Fruit fly (Drosophila melanogaster) whole organism, embryonic: ENCODE measurements around the gene CG1896.
A peak's percentile ranks its signal among the peaks of the same experiment; 100 is the strongest.

Experiments
- Atf-2 ChIP-seq: fragments of 200-800 bp; sonication (Bioruptor generic); optimal IDR thresholded peaks from 2 replicates; lab custom pipeline; 2016; ENCODE audit warnings: missing biosample characterization, missing genetic modification characterization
- BtbVII ChIP-seq: fragments of 200-800 bp; sonication (Bioruptor generic); optimal IDR thresholded peaks from 3 replicates; lab custom pipeline; 2017; ENCODE audit warnings: missing biosample characterization, mild to moderate bottlenecking, missing genetic modification characterization
- CG10543 ChIP-seq: fragments of 200-800 bp; sonication (Bioruptor generic); optimal IDR thresholded peaks from 3 replicates; lab custom pipeline; 2017; ENCODE audit warnings: missing biosample characterization, mild to moderate bottlenecking, missing genetic modification characterization, moderate library complexity
- CG10979 ChIP-seq: fragments of 200-800 bp; sonication (Bioruptor generic); optimal IDR thresholded peaks from 2 replicates; lab custom pipeline; 2018; ENCODE audit warnings: missing biosample characterization, mild to moderate bottlenecking, missing genetic modification characterization, moderate library complexity
- CG13287 ChIP-seq: fragments of 200-800 bp; sonication (Bioruptor generic); IDR thresholded peaks from 2 replicates; pipeline ENCODE4 v1.3.6; 2022; ENCODE audit warnings: missing biosample characterization, missing genetic modification characterization; ENCODE audit not compliant: partially characterized antibody
- CG13894 ChIP-seq: fragments of 200-800 bp; sonication (Bioruptor generic); optimal IDR thresholded peaks from 3 replicates; lab custom pipeline; 2018; ENCODE audit warnings: missing biosample characterization, mild to moderate bottlenecking, missing genetic modification characterization, moderate library complexity
- CG1603 ChIP-seq: fragments of 200-800 bp; sonication (Bioruptor generic); optimal IDR thresholded peaks from 2 replicates; lab custom pipeline; 2019; ENCODE audit warnings: missing biosample characterization, mild to moderate bottlenecking, missing genetic modification characterization, moderate library complexity
- CG16813 ChIP-seq: fragments of 200-800 bp; sonication (Bioruptor generic); IDR thresholded peaks from 3 replicates; pipeline ENCODE4 v1.3.6; 2022; ENCODE audit warnings: missing biosample characterization, missing genetic modification characterization; ENCODE audit not compliant: partially characterized antibody
- CG16863 ChIP-seq: fragments of 200-800 bp; sonication (Bioruptor generic); optimal IDR thresholded peaks from 3 replicates; lab custom pipeline; 2016; ENCODE audit warnings: missing biosample characterization, missing genetic modification characterization
- CG17385 ChIP-seq: fragments of 200-800 bp; sonication (Bioruptor generic); optimal IDR thresholded peaks from 3 replicates; lab custom pipeline; 2018; ENCODE audit warnings: missing biosample characterization, mild to moderate bottlenecking, missing genetic modification characterization
- CG17612 ChIP-seq: fragments of 200-800 bp; sonication (Bioruptor generic); IDR thresholded peaks from 2 replicates; pipeline ENCODE4 v1.3.6; 2022; ENCODE audit warnings: missing biosample characterization, missing genetic modification characterization
- CG17912 ChIP-seq: fragments of 200-800 bp; sonication (Bioruptor generic); optimal IDR thresholded peaks from 2 replicates; lab custom pipeline; 2018; ENCODE audit warnings: missing biosample characterization, mild to moderate bottlenecking, missing genetic modification characterization
- CG18011 ChIP-seq: fragments of 200-800 bp; sonication (Bioruptor generic); optimal IDR thresholded peaks from 2 replicates; lab custom pipeline; 2017; ENCODE audit warnings: missing biosample characterization, missing genetic modification characterization, mild to moderate bottlenecking, moderate library complexity, missing genotype
- CG2120 ChIP-seq: fragments of 200-800 bp; sonication (Bioruptor generic); optimal IDR thresholded peaks from 3 replicates; lab custom pipeline; 2016; ENCODE audit warnings: missing biosample characterization, missing genetic modification characterization
- CG3281 ChIP-seq: fragments of 200-800 bp; sonication (Bioruptor generic); optimal IDR thresholded peaks from 3 replicates; lab custom pipeline; 2017; ENCODE audit warnings: missing biosample characterization, mild to moderate bottlenecking, missing genetic modification characterization
- CG34224 ChIP-seq: fragments of 200-800 bp; sonication (Bioruptor generic); IDR thresholded peaks from 3 replicates; pipeline ENCODE4 v1.3.6; 2022; ENCODE audit warnings: missing biosample characterization, missing genetic modification characterization; ENCODE audit not compliant: partially characterized antibody
- CG43689 ChIP-seq: fragments of 200-800 bp; sonication (Bioruptor generic); IDR thresholded peaks from 2 replicates; pipeline ENCODE4 v1.3.6; 2022; ENCODE audit warnings: missing biosample characterization, missing genetic modification characterization
- CG4617 ChIP-seq: fragments of 200-800 bp; sonication (Bioruptor generic); optimal IDR thresholded peaks from 3 replicates; lab custom pipeline; 2016; ENCODE audit warnings: missing biosample characterization, missing genetic modification characterization, borderline replicate concordance
- CG6254 ChIP-seq: fragments of 200-800 bp; sonication (Bioruptor generic); optimal IDR thresholded peaks from 3 replicates; lab custom pipeline; 2017; ENCODE audit warnings: mild to moderate bottlenecking, missing biosample characterization, missing genetic modification reagents, missing genetic modification characterization
- CG6654 ChIP-seq: fragments of 200-800 bp; sonication (Bioruptor generic); optimal IDR thresholded peaks from 2 replicates; lab custom pipeline; 2017; ENCODE audit warnings: missing biosample characterization, mild to moderate bottlenecking, missing genetic modification characterization
- Dll ChIP-seq: fragments of 200-800 bp; sonication (Bioruptor generic); IDR thresholded peaks from 4 replicates; pipeline ENCODE4 v1.3.6; 2022; ENCODE audit warnings: missing biosample characterization, missing genetic modification characterization; ENCODE audit not compliant: partially characterized antibody
- Dp ChIP-seq: fragments of 200-800 bp; sonication (Bioruptor generic); optimal IDR thresholded peaks from 2 replicates; lab custom pipeline; 2018; ENCODE audit warnings: missing biosample characterization, mild to moderate bottlenecking, missing genetic modification characterization, moderate library complexity
- HmgZ ChIP-seq: fragments of 200-800 bp; sonication (Bioruptor generic); optimal IDR thresholded peaks from 2 replicates; lab custom pipeline; 2018; ENCODE audit warnings: missing biosample characterization, mild to moderate bottlenecking, missing genetic modification characterization
- Hr51 ChIP-seq, 2 experiments: fragments of 200-800 bp; sonication (Bioruptor generic); optimal IDR thresholded peaks; 2 replicates in 1 of 2; 3 replicates in 1 of 2; lab custom pipeline; 2016 to 2018; ENCODE audit warnings: missing biosample characterization in 2 of 2, missing genetic modification characterization in 2 of 2, mild to moderate bottlenecking in 1 of 2, moderate library complexity in 1 of 2
- MBD-R2 ChIP-seq: fragments of 200-800 bp; sonication (Bioruptor generic); IDR thresholded peaks from 2 replicates; pipeline ENCODE4 v1.3.6; 2022; ENCODE audit warnings: missing biosample characterization, missing genetic modification characterization
- Pdp1 ChIP-seq, 2 experiments: fragments of 200-800 bp; sonication (Bioruptor generic); optimal IDR thresholded peaks; 3 replicates each; lab custom pipeline; 2016; ENCODE audit warnings: missing biosample characterization in 2 of 2, missing genetic modification characterization in 2 of 2, mild to moderate bottlenecking in 1 of 2, moderate library complexity in 1 of 2
- Ptx1 ChIP-seq: fragments of 200-800 bp; sonication (Bioruptor generic); IDR thresholded peaks from 2 replicates; pipeline ENCODE4 v1.3.6; 2022; ENCODE audit warnings: missing biosample characterization, missing genetic modification characterization
- Stat92E ChIP-seq, 3 experiments: fragments of >200 bp in 2 of 3; fragments of 200-800 bp in 1 of 3; sonication (Bioruptor generic) in 1 of 3; optimal IDR thresholded peaks; 2 replicates each; lab custom pipeline; 2017 to 2019; ENCODE audit warnings: missing biosample characterization in 3 of 3, missing genetic modification characterization in 3 of 3, mild to moderate bottlenecking in 1 of 3, moderate library complexity in 1 of 3
- abd-A ChIP-seq: fragments of 200-800 bp; sonication (Bioruptor generic); optimal IDR thresholded peaks from 3 replicates; lab custom pipeline; 2019; ENCODE audit warnings: missing biosample characterization, mild to moderate bottlenecking, missing genetic modification characterization, moderate library complexity
- cwo ChIP-seq: fragments of 200-800 bp; sonication (Bioruptor generic); optimal IDR thresholded peaks from 3 replicates; lab custom pipeline; 2017; ENCODE audit warnings: missing biosample characterization, missing genetic modification characterization, mild to moderate bottlenecking, moderate library complexity, missing genetic modification reagents
- disco-r ChIP-seq: fragments of 200-800 bp; sonication (Bioruptor generic); optimal IDR thresholded peaks from 2 replicates; lab custom pipeline; 2016; ENCODE audit warnings: missing biosample characterization, missing genetic modification characterization
- gfzf ChIP-seq: fragments of 200-800 bp; sonication (Bioruptor generic); optimal IDR thresholded peaks from 2 replicates; lab custom pipeline; 2016; ENCODE audit warnings: missing biosample characterization, mild to moderate bottlenecking, missing genetic modification characterization, moderate library complexity
- grau ChIP-seq: fragments of 200-800 bp; optimal IDR thresholded peaks from 3 replicates; lab custom pipeline; 2019; ENCODE audit warnings: missing biosample characterization, mild to moderate bottlenecking, missing genetic modification characterization, moderate library complexity
- hbn ChIP-seq: fragments of 200-800 bp; sonication (Bioruptor generic); IDR thresholded peaks from 2 replicates; pipeline ENCODE4 v1.3.6; 2022; ENCODE audit warnings: missing biosample characterization, missing genetic modification characterization; ENCODE audit not compliant: partially characterized antibody
- hth ChIP-seq: fragments of >200 bp; optimal IDR thresholded peaks from 2 replicates; lab custom pipeline; 2017; ENCODE audit warnings: inconsistent platforms
- lab ChIP-seq: fragments of 200-800 bp; sonication (Bioruptor generic); optimal IDR thresholded peaks from 3 replicates; lab custom pipeline; 2017; ENCODE audit warnings: missing biosample characterization, missing genetic modification characterization, mild to moderate bottlenecking, moderate library complexity, missing genetic modification reagents
- maf-S ChIP-seq: fragments of 200-800 bp; sonication (Bioruptor generic); optimal IDR thresholded peaks from 2 replicates; lab custom pipeline; 2016; ENCODE audit warnings: missing biosample characterization, missing genetic modification characterization
- nmo ChIP-seq: fragments of 200-800 bp; sonication (Bioruptor generic); optimal IDR thresholded peaks from 2 replicates; lab custom pipeline; 2018; ENCODE audit warnings: missing biosample characterization, mild to moderate bottlenecking, missing genetic modification characterization, moderate library complexity
- pfk ChIP-seq: fragments of 200-800 bp; sonication (Bioruptor generic); optimal IDR thresholded peaks from 2 replicates; lab custom pipeline; 2018; ENCODE audit warnings: missing biosample characterization, mild to moderate bottlenecking, missing genetic modification characterization, moderate library complexity
- prd ChIP-seq, 3 experiments: fragments of >200 bp in 2 of 3; fragments of 200-800 bp in 1 of 3; sonication (Bioruptor generic) in 1 of 3; optimal IDR thresholded peaks in 2 of 3; IDR thresholded peaks in 1 of 3; 2 replicates in 2 of 3; 3 replicates in 1 of 3; pipeline versions ENCODE4 v1.3.6 to Lab custom; 2017 to 2022; ENCODE audit warnings: missing biosample characterization in 1 of 3, missing genetic modification characterization in 1 of 3
- pum ChIP-seq: fragments of 200-800 bp; sonication (Bioruptor generic); optimal IDR thresholded peaks from 2 replicates; lab custom pipeline; 2016; ENCODE audit warnings: missing biosample characterization, missing genetic modification characterization
- repo ChIP-seq: fragments of 200-800 bp; sonication (Bioruptor generic); optimal IDR thresholded peaks from 2 replicates; lab custom pipeline; 2016; ENCODE audit warnings: missing biosample characterization, missing genetic modification characterization
- sens ChIP-seq: fragments of 200-800 bp; sonication (Bioruptor generic); peaks from one replicate; lab custom pipeline; 2016; ENCODE audit warnings: missing biosample characterization, missing genetic modification characterization
- sob ChIP-seq: fragments of 200-800 bp; sonication (Bioruptor generic); IDR thresholded peaks from 2 replicates; pipeline ENCODE4 v1.3.6; 2022; ENCODE audit warnings: missing biosample characterization, missing genetic modification characterization
- sug ChIP-seq: fragments of 200-800 bp; optimal IDR thresholded peaks from 2 replicates; lab custom pipeline; 2019; ENCODE audit warnings: missing biosample characterization, mild to moderate bottlenecking, missing genetic modification characterization, moderate library complexity
- unc-4 ChIP-seq: fragments of 200-800 bp; sonication (Bioruptor generic); IDR thresholded peaks from 2 replicates; pipeline ENCODE4 v1.3.6; 2022; ENCODE audit warnings: missing biosample characterization, missing genetic modification characterization; ENCODE audit not compliant: partially characterized antibody
- wek ChIP-seq: fragments of 200-800 bp; sonication (Bioruptor generic); optimal IDR thresholded peaks from 3 replicates; lab custom pipeline; 2018; ENCODE audit warnings: missing biosample characterization, mild to moderate bottlenecking, missing genetic modification characterization, moderate library complexity
- zf30C ChIP-seq: fragments of 200-800 bp; sonication (Bioruptor generic); optimal IDR thresholded peaks from 3 replicates; lab custom pipeline; 2018; ENCODE audit warnings: missing biosample characterization, mild to moderate bottlenecking, missing genetic modification characterization

CG1896 gene

DNA sequence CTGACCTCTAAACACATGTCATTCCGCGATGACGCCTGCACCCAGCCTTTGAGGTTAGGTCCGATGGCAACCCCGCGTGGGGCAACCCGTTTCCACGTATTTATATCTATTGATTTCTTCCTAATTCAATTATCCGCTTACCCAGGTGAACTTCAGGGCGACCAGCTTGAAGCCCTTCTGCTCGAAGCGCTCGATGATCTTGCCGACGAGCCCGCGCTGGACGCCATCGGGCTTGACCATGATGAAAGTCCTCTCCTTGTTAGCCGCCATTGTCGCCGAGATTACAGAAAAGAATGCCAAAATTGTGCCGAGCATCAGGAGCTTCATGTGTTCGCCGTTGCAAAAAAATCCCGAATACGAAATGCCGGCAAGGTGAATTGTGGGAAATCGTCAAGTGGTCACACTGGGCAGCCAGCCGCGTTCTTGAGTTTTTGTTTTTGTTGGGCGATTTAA, 1.6 kb downstream of the CG1896 start, which contains the start of gene awd (continued):
- TF ChIP-seq lab (no peak), Pdp1 (GFP tag; optimal IDR thresholded peaks at IDR 0.05; lab: Kevin White, UChicago) (peak in 1 of 2 experiments; percentile 4), CG10543 (peak; percentile 46), CG4617 (GFP tag; lab: Kevin White, UChicago) (peak; percentile 48), CG43689 (GFP tag; lab: Robert Waterston, UW) (no peak), Atf-2 (GFP tag; lab: Kevin White, UChicago) (no peak), sens (GFP tag; lab: Kevin White, UChicago) (peak; percentile 33), Stat92E (GFP tag; optimal IDR thresholded peaks at IDR 0.05; lab: Kevin White, UChicago) (peak in 1 of 3 experiments; percentile 5), Ptx1 (GFP tag; lab: Robert Waterston, UW) (no peak), pfk (GFP tag; lab: Kevin White, UChicago) (peak; percentile 30), Hr51 (GFP tag; optimal IDR thresholded peaks at IDR 0.05; lab: Kevin White, UChicago) (no peak), CG10979 (tag; lab: Kevin White, UChicago) (no peak), CG17912 (no peak), hbn (GFP tag; lab: Robert Waterston, UW) (0 out of 2 replicates have a peak, but pooled peaks have one; percentile 18), CG34224 (GFP tag; lab: Robert Waterston, UW) (no peak; the same call in 2 of the 3 replicates), disco-r (GFP tag; lab: Kevin White, UChicago) (no peak), zf30C (GFP tag; lab: Kevin White, UChicago) (no peak), CG6254 (GFP tag; lab: Kevin White, UChicago) (no peak), Dll (GFP tag; lab: Robert Waterston, UW) (peak; percentile 26; the same call in 1 of the 4 replicates), sug (tag; lab: Kevin White, UChicago) (peak; percentile 76), wek (GFP tag; lab: Kevin White, UChicago) (no peak), CG17612 (GFP tag; lab: Robert Waterston, UW) (no peak), CG13287 (peak; percentile 23; the same call in 1 of the 2 replicates), prd (optimal IDR thresholded peaks at IDR 0.05; lab: Kevin White, UChicago) (no peak), prd (GFP tag; IDR thresholded peaks at IDR 0.05; lab: Robert Waterston, UW) (no peak), CG18011 (no peak), nmo (GFP tag; lab: Kevin White, UChicago) (peak; percentile 22), sob (GFP tag; lab: Robert Waterston, UW) (no peak), MBD-R2 (GFP tag; lab: Robert Waterston, UW) (peak; percentile 73), abd-A (tag; lab: Kevin White, UChicago) (no peak), repo (no peak), HmgZ (peak; percentile 50), Dp (peak; percentile 68), gfzf (GFP tag; lab: Kevin White, UChicago) (peak; percentile 94), CG17385 (GFP tag; lab: Kevin White, UChicago) (no peak), grau (tag; lab: Kevin White, UChicago) (peak; percentile 11), maf-S (GFP tag; lab: Kevin White, UChicago) (no peak), unc-4 (GFP tag; lab: Robert Waterston, UW) (0 out of 2 replicates have a peak, but pooled peaks have one; percentile 18), pum (no peak), CG3281 (GFP tag; lab: Kevin White, UChicago) (peak; percentile 34), BtbVII (no peak), hth (lab: Kevin White, UChicago) (no peak), cwo (GFP tag; lab: Kevin White, UChicago) (no peak), CG16813 (peak; percentile 35; the same call in 1 of the 3 replicates), CG2120 (no peak), CG6654 (no peak), CG16863 (GFP tag; lab: Kevin White, UChicago) (no peak), CG1603 (tag; lab: Kevin White, UChicago) (peak; percentile 60), CG13894 (no peak)
